Fruit fly (Drosophila melanogaster) whole organism, embryonic: Measurements from ENCODE around the gene CG43218.

Source experiments
- Atf6 ChIP-seq: fragments of 200-800 bp; sonication (Bioruptor generic); IDR thresholded peaks from 2 replicates; pipeline ENCODE4 v1.3.6; 2022; ENCODE audit warnings: missing biosample characterization, missing genetic modification characterization
- CG12769 ChIP-seq: fragments of 200-800 bp; sonication (Bioruptor generic); optimal IDR thresholded peaks from 2 replicates; lab custom pipeline; 2019; ENCODE audit warnings: missing biosample characterization, mild to moderate bottlenecking, missing genetic modification characterization, moderate library complexity
- CG13123 ChIP-seq: fragments of 200-800 bp; sonication (Bioruptor generic); optimal IDR thresholded peaks from 2 replicates; lab custom pipeline; 2016; ENCODE audit warnings: missing biosample characterization, missing genetic modification characterization
- CG13296 ChIP-seq: fragments of 200-800 bp; sonication (Bioruptor generic); optimal IDR thresholded peaks from 3 replicates; lab custom pipeline; 2018; ENCODE audit warnings: missing biosample characterization, mild to moderate bottlenecking, missing genetic modification characterization
- CG13424 ChIP-seq: fragments of 200-800 bp; sonication (Bioruptor generic); optimal IDR thresholded peaks from 2 replicates; lab custom pipeline; 2019; ENCODE audit warnings: missing biosample characterization, mild to moderate bottlenecking, missing genetic modification characterization, moderate library complexity
- CG13775 ChIP-seq: fragments of 200-800 bp; sonication (Bioruptor generic); optimal IDR thresholded peaks from 3 replicates; lab custom pipeline; 2017; ENCODE audit warnings: missing biosample characterization, mild to moderate bottlenecking, missing genetic modification characterization
- CG15479 ChIP-seq: fragments of 200-800 bp; sonication (Bioruptor generic); optimal IDR thresholded peaks from 3 replicates; lab custom pipeline; 2019; ENCODE audit warnings: missing biosample characterization, mild to moderate bottlenecking, missing genetic modification characterization, moderate library complexity
- CG1603 ChIP-seq: fragments of 200-800 bp; sonication (Bioruptor generic); optimal IDR thresholded peaks from 2 replicates; lab custom pipeline; 2019; ENCODE audit warnings: missing biosample characterization, mild to moderate bottlenecking, missing genetic modification characterization, moderate library complexity
- CG17802 ChIP-seq: fragments of 200-800 bp; sonication (Bioruptor generic); optimal IDR thresholded peaks from 2 replicates; lab custom pipeline; 2018; ENCODE audit warnings: missing biosample characterization, mild to moderate bottlenecking, missing genetic modification characterization, moderate library complexity
- CG18011 ChIP-seq: fragments of 200-800 bp; sonication (Bioruptor generic); optimal IDR thresholded peaks from 2 replicates; lab custom pipeline; 2017; ENCODE audit warnings: missing biosample characterization, missing genetic modification characterization, mild to moderate bottlenecking, moderate library complexity, missing genotype
- CG18476 ChIP-seq: fragments of 200-800 bp; sonication (Bioruptor generic); optimal IDR thresholded peaks from 2 replicates; lab custom pipeline; 2016; ENCODE audit warnings: missing biosample characterization, mild to moderate bottlenecking, missing genetic modification characterization
- CG2120 ChIP-seq: fragments of 200-800 bp; sonication (Bioruptor generic); optimal IDR thresholded peaks from 3 replicates; lab custom pipeline; 2016; ENCODE audit warnings: missing biosample characterization, missing genetic modification characterization
- CG5180 ChIP-seq: fragments of 200-800 bp; sonication (Bioruptor generic); optimal IDR thresholded peaks from 3 replicates; lab custom pipeline; 2017; ENCODE audit warnings: missing biosample characterization, missing genetic modification characterization, mild to moderate bottlenecking, moderate library complexity, missing genetic modification reagents
- CG6272 ChIP-seq: fragments of 200-800 bp; sonication (Bioruptor generic); IDR thresholded peaks from 2 replicates; pipeline ENCODE4 v1.3.6; 2022; ENCODE audit warnings: missing biosample characterization, missing genetic modification characterization
- CG7987 ChIP-seq: fragments of 200-800 bp; sonication (Bioruptor generic); optimal IDR thresholded peaks from 2 replicates; lab custom pipeline; 2018; ENCODE audit warnings: missing biosample characterization, mild to moderate bottlenecking, missing genetic modification characterization, moderate library complexity
- CG9727 ChIP-seq: fragments of 200-800 bp; sonication (Bioruptor generic); optimal IDR thresholded peaks from 3 replicates; lab custom pipeline; 2017; ENCODE audit warnings: missing biosample characterization, mild to moderate bottlenecking, missing genetic modification characterization
- CTCF ChIP-seq: fragments of 200-800 bp; sonication (Bioruptor generic); optimal IDR thresholded peaks from 2 replicates; lab custom pipeline; 2017; ENCODE audit warnings: missing biosample characterization, mild to moderate bottlenecking, missing genetic modification characterization, moderate library complexity
- Dek ChIP-seq: fragments of 200-800 bp; sonication (Bioruptor generic); optimal IDR thresholded peaks from 3 replicates; lab custom pipeline; 2019; ENCODE audit warnings: missing biosample characterization, mild to moderate bottlenecking, missing genetic modification characterization, moderate library complexity
- Fer3 ChIP-seq: fragments of 200-800 bp; sonication (Bioruptor generic); optimal IDR thresholded peaks from 2 replicates; lab custom pipeline; 2018; ENCODE audit warnings: missing biosample characterization, mild to moderate bottlenecking, missing genetic modification characterization, moderate library complexity
- Gug ChIP-seq: fragments of 200-800 bp; sonication (Bioruptor generic); IDR thresholded peaks from 4 replicates; pipeline ENCODE4 v1.3.6; 2022; ENCODE audit warnings: missing biosample characterization, missing genetic modification characterization
- H2.0 ChIP-seq: fragments of 200-800 bp; sonication (Bioruptor generic); IDR thresholded peaks from 2 replicates; pipeline ENCODE4 v1.3.6; 2022; ENCODE audit warnings: missing biosample characterization, missing genetic modification characterization
- Hand ChIP-seq: fragments of 200-800 bp; sonication (Bioruptor generic); optimal IDR thresholded peaks from 2 replicates; lab custom pipeline; 2017; ENCODE audit warnings: mild to moderate bottlenecking, missing biosample characterization, missing genetic modification reagents, missing genetic modification characterization
- Hr39 ChIP-seq: fragments of >200 bp; optimal IDR thresholded peaks from 2 replicates; lab custom pipeline; 2017
- Lpt ChIP-seq: fragments of >200 bp; optimal IDR thresholded peaks from 2 replicates; lab custom pipeline; 2018; ENCODE audit warnings: missing biosample characterization, missing genetic modification characterization
- Meics ChIP-seq: fragments of 200-800 bp; sonication (Bioruptor generic); optimal IDR thresholded peaks from 2 replicates; lab custom pipeline; 2017; ENCODE audit warnings: missing biosample characterization, mild to moderate bottlenecking, missing genetic modification characterization
- Nf-YC ChIP-seq: fragments of 200-800 bp; optimal IDR thresholded peaks from 3 replicates; lab custom pipeline; 2019; ENCODE audit warnings: missing biosample characterization, mild to moderate bottlenecking, missing genetic modification characterization, moderate library complexity
- NfI ChIP-seq: fragments of 200-800 bp; sonication (Bioruptor generic); optimal IDR thresholded peaks from 3 replicates; lab custom pipeline; 2018; ENCODE audit warnings: missing biosample characterization, mild to moderate bottlenecking, missing genetic modification characterization, moderate library complexity
- Side ChIP-seq: fragments of 200-800 bp; sonication (Bioruptor generic); optimal IDR thresholded peaks from 2 replicates; lab custom pipeline; 2016; ENCODE audit warnings: missing biosample characterization, missing genetic modification characterization
- Trl ChIP-seq, 3 experiments: fragments of >200 bp in 2 of 3; fragments of 200-800 bp in 1 of 3; sonication (Bioruptor generic) in 1 of 3; optimal IDR thresholded peaks; 2 replicates in 1 of 3; 3 replicates in 2 of 3; lab custom pipeline; 2016 to 2017; ENCODE audit warnings: missing biosample characterization in 1 of 3, missing genetic modification characterization in 1 of 3
- Vsx1 ChIP-seq: fragments of 200-800 bp; sonication (Bioruptor generic); optimal IDR thresholded peaks from 2 replicates; lab custom pipeline; 2017; ENCODE audit warnings: missing biosample characterization, mild to moderate bottlenecking, missing genetic modification characterization, missing genetic modification reagents
- cad ChIP-seq: fragments of >200 bp; optimal IDR thresholded peaks from 2 replicates; lab custom pipeline; 2017; ENCODE audit warnings: missing biosample characterization, missing genetic modification characterization
- eyg ChIP-seq: fragments of 200-800 bp; sonication (Bioruptor generic); optimal IDR thresholded peaks from 3 replicates; lab custom pipeline; 2016; ENCODE audit warnings: missing biosample characterization, missing genetic modification characterization
- fd3F ChIP-seq: fragments of 200-800 bp; sonication (Bioruptor generic); optimal IDR thresholded peaks from 2 replicates; lab custom pipeline; 2018; ENCODE audit warnings: missing biosample characterization, mild to moderate bottlenecking, missing genetic modification characterization, moderate library complexity
- fu2 ChIP-seq: fragments of 200-800 bp; sonication (Bioruptor generic); optimal IDR thresholded peaks from 2 replicates; lab custom pipeline; 2016; ENCODE audit warnings: missing biosample characterization, missing genetic modification characterization
- grn ChIP-seq: fragments of 200-800 bp; sonication (Bioruptor generic); optimal IDR thresholded peaks from 3 replicates; lab custom pipeline; 2017; ENCODE audit warnings: missing biosample characterization, missing genetic modification characterization
- gsb ChIP-seq: fragments of 200-800 bp; sonication (Bioruptor generic); IDR thresholded peaks from 2 replicates; pipeline ENCODE4 v1.3.6; 2022; ENCODE audit warnings: missing biosample characterization, missing genetic modification characterization
- nerfin-1 ChIP-seq: fragments of 200-800 bp; sonication (Bioruptor generic); optimal IDR thresholded peaks from 3 replicates; lab custom pipeline; 2019; ENCODE audit warnings: missing biosample characterization, mild to moderate bottlenecking, missing genetic modification characterization, moderate library complexity
- nom ChIP-seq: fragments of 200-800 bp; sonication (Bioruptor generic); optimal IDR thresholded peaks from 2 replicates; lab custom pipeline; 2017; ENCODE audit warnings: missing biosample characterization, missing genetic modification characterization, mild to moderate bottlenecking, moderate library complexity, missing genetic modification reagents
- prd ChIP-seq, 3 experiments: fragments of >200 bp in 2 of 3; fragments of 200-800 bp in 1 of 3; sonication (Bioruptor generic) in 1 of 3; optimal IDR thresholded peaks in 2 of 3; IDR thresholded peaks in 1 of 3; 2 replicates in 2 of 3; 3 replicates in 1 of 3; pipeline versions ENCODE4 v1.3.6 to Lab custom; 2017 to 2022; ENCODE audit warnings: missing biosample characterization in 1 of 3, missing genetic modification characterization in 1 of 3
- sima ChIP-seq: fragments of 200-800 bp; sonication (Bioruptor generic); optimal IDR thresholded peaks from 2 replicates; lab custom pipeline; 2016; ENCODE audit warnings: missing biosample characterization, missing genetic modification characterization
- sob ChIP-seq: fragments of 200-800 bp; sonication (Bioruptor generic); IDR thresholded peaks from 2 replicates; pipeline ENCODE4 v1.3.6; 2022; ENCODE audit warnings: missing biosample characterization, missing genetic modification characterization
- tgo ChIP-seq: fragments of 200-800 bp; sonication (Bioruptor generic); IDR thresholded peaks from 3 replicates; pipeline ENCODE4 v1.3.6; 2022; ENCODE audit warnings: missing biosample characterization, missing genetic modification characterization
- tin ChIP-seq: fragments of 200-800 bp; sonication (Bioruptor generic); optimal IDR thresholded peaks from 3 replicates; lab custom pipeline; 2016; ENCODE audit warnings: missing biosample characterization, missing genetic modification characterization
- tx ChIP-seq: fragments of 200-800 bp; sonication (Bioruptor generic); optimal IDR thresholded peaks from 2 replicates; lab custom pipeline; 2016; ENCODE audit warnings: missing biosample characterization, missing genetic modification characterization
- vnd ChIP-seq: fragments of 200-800 bp; sonication (Bioruptor generic); IDR thresholded peaks from 3 replicates; pipeline ENCODE4 v1.3.6; 2022; ENCODE audit warnings: missing biosample characterization, missing genetic modification characterization; ENCODE audit not compliant: partially characterized antibody
- wor ChIP-seq: fragments of 200-800 bp; sonication (Bioruptor generic); IDR thresholded peaks from 2 replicates; pipeline ENCODE4 v1.3.6; 2022; ENCODE audit warnings: missing biosample characterization, missing genetic modification characterization

Gene CG43218

DNA sequence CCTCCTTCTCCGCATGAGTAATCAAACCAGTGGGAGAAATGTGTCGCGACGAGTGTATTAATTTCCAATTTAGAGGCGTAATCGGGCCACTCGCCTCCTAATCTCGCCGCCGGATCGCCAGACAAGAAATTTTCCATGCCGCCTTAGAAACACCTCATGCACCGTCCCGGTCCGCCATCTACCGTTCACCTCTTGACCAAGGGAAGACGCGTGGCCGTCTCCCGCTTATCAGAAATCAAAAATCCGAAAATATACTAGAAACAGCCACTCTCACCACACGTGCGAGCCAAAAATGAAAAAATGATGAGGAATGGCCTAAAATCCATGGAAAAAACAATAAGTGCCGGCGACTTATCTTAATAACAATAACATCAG, 18.1 kb downstream of the CG43218 start (continued):
- TF ChIP-seq vnd: 0 out of 3 replicates have a peak, but pooled peaks have one; percentile 38
- TF ChIP-seq CG13123: no peak
- TF ChIP-seq CG15479 (GFP tag; lab: Kevin White, UChicago): no peak
- TF ChIP-seq CG12769: peak; percentile 45
- no peak for TF ChIP-seq cad (GFP tag; lab: Kevin White, UChicago)

DNA sequence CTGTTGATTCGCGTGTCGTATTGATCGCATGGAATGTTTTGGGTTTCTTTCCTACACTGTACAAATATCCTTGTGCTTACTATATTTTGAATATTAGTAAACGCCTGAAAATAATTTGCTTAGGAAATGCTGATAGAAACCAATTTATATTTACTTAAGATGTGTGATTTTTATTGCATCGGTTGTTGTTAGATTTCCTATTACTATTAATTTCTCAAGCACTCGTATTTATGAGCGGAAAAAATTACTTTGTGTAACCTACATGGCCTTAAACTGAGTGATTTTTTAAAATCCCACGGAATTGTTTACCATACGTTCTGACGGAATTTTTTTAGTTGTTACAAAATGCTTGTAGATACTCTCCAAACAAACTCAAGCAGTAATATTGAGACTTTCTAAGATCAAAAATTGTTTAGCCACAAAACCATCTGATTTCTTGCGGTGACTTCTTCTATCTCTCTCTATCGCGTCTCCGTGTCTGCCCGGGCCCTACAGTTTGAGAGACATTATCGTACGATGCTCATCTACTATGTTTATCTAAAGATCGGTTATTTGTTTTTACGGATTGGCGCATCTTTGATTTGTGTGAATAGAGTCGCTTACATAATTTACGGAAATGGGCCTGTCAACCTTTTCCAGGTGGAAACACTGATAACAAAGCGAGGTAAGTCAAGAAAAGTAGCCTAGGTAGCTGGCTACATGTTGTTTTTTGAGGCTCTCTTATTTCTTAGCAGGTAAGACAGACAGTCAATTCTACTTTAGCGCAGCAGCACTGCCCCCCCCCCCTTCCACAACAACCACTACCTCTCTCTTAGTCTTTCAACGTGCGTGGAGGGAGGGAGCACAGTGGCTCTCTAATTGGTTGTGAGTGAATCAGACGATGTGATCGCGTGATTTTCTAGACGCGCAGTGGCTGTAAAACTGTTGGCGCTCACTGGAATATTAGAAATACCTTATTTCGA, 18.8 kb downstream of the CG43218 start:
- peak; percentile 2 for TF ChIP-seq CG18011 (GFP tag; lab: Kevin White, UChicago)
- peak; percentile 2 for TF ChIP-seq CTCF
- peak; percentile 58; the same call in 2 of the 3 replicates for TF ChIP-seq tgo (GFP tag; lab: Robert Waterston, UW)
- no peak for TF ChIP-seq Lpt (GFP tag; lab: Kevin White, UChicago)
- TF ChIP-seq Dek: peak; percentile 11
- peak; percentile 32 for TF ChIP-seq tin (GFP tag; lab: Kevin White, UChicago)
- TF ChIP-seq Side (GFP tag; lab: Kevin White, UChicago): peak; percentile 51
- TF ChIP-seq eyg (GFP tag; lab: Kevin White, UChicago): no peak
- peak; percentile 76 for TF ChIP-seq CG2120 (GFP tag; lab: Kevin White, UChicago)
- peak; percentile 11 for TF ChIP-seq CG5180
- TF ChIP-seq fd3F (GFP tag; lab: Kevin White, UChicago): peak; percentile 29
- peak; percentile 55 for TF ChIP-seq Vsx1 (GFP tag; lab: Kevin White, UChicago)
- peak; percentile 21 for TF ChIP-seq Hand (GFP tag; lab: Kevin White, UChicago)
- TF ChIP-seq CG6272: 0 out of 2 replicates have a peak, but pooled peaks have one; percentile 14
- TF ChIP-seq Meics: peak; percentile 62
- TF ChIP-seq CG13296 (GFP tag; lab: Kevin White, UChicago): peak; percentile 24
- TF ChIP-seq CG13775 (GFP tag; lab: Kevin White, UChicago): peak; percentile 75
- TF ChIP-seq CG7987 (GFP tag; lab: Kevin White, UChicago): peak; percentile 12
- peak; percentile 25 for TF ChIP-seq sima (GFP tag; lab: Kevin White, UChicago)
- no peak for TF ChIP-seq sob (GFP tag; lab: Robert Waterston, UW)
- peak; percentile 35 for TF ChIP-seq CG17802 (tag; lab: Kevin White, UChicago)
- peak; percentile 44 for TF ChIP-seq Fer3 (tag; lab: Kevin White, UChicago)
- peak; percentile 94 for TF ChIP-seq grn (GFP tag; lab: Kevin White, UChicago)
- no peak for TF ChIP-seq Hr39
- TF ChIP-seq CG1603 (tag; lab: Kevin White, UChicago): peak; percentile 23
- peak; percentile 43 for TF ChIP-seq tx
- no peak for TF ChIP-seq gsb (GFP tag; lab: Robert Waterston, UW)
- TF ChIP-seq CG9727 (GFP tag; lab: Kevin White, UChicago): peak; percentile 84
- no peak for TF ChIP-seq nom (GFP tag; lab: Kevin White, UChicago)
- peak; percentile 50 to 51 for TF ChIP-seq Trl (optimal IDR thresholded peaks at IDR 0.05; lab: Kevin White, UChicago)
- peak; percentile 68 for TF ChIP-seq Trl (GFP tag; optimal IDR thresholded peaks at IDR 0.05; lab: Kevin White, UChicago)
- TF ChIP-seq CG18476 (GFP tag; lab: Kevin White, UChicago): peak; percentile 66
- peak; percentile 30 for TF ChIP-seq NfI (GFP tag; lab: Kevin White, UChicago)
- peak; percentile 63 for TF ChIP-seq CG13424
- TF ChIP-seq fu2: peak; percentile 40
- no peak for TF ChIP-seq H2.0 (GFP tag; lab: Robert Waterston, UW)
- no peak for TF ChIP-seq prd (optimal IDR thresholded peaks at IDR 0.05; lab: Kevin White, UChicago)
- TF ChIP-seq prd (GFP tag; IDR thresholded peaks at IDR 0.05; lab: Robert Waterston, UW): peak; percentile 66
- peak; percentile 41 for TF ChIP-seq nerfin-1 (tag; lab: Kevin White, UChicago)
- peak; percentile 45; the same call in 1 of the 2 replicates for TF ChIP-seq Atf6 (GFP tag; lab: Robert Waterston, UW)
- TF ChIP-seq wor (GFP tag; lab: Robert Waterston, UW): no peak
- 0 out of 4 replicates have a peak, but pooled peaks have one; percentile 5 for TF ChIP-seq Gug (GFP tag; lab: Robert Waterston, UW)
- peak; percentile 36 for TF ChIP-seq Nf-YC
